Worm (Caenorhabditis elegans) whole organism, L2 larva: ENCODE data around the gene Y41C4A.11.
A peak's percentile ranks its signal among the peaks of the same experiment; 100 is the strongest.

Experiments
- C34F6.9 ChIP-seq: fragments of 150-350 bp; optimal IDR thresholded peaks from 2 replicates; lab custom pipeline; 2014; ENCODE audit warnings: missing biosample characterization, missing genetic modification characterization
- Y55F3AM.14 ChIP-seq: fragments of 200-800 bp; sonication (Bioruptor generic); optimal IDR thresholded peaks from 2 replicates; lab custom pipeline; 2018; ENCODE audit warnings: mild to moderate bottlenecking, missing genetic modification characterization, missing compliant biosample characterization
- ZK546.5 ChIP-seq: sonication (generic microtip); optimal IDR thresholded peaks from 2 replicates; lab custom pipeline; 2017; ENCODE audit warnings: missing biosample characterization, missing genetic modification characterization
- alr-1 ChIP-seq: fragments of 150-350 bp; optimal IDR thresholded peaks from 2 replicates; lab custom pipeline; 2014; ENCODE audit warnings: missing biosample characterization, missing genetic modification characterization
- aly-2 ChIP-seq: fragments of 150-350 bp; optimal IDR thresholded peaks from 2 replicates; lab custom pipeline; 2014; ENCODE audit warnings: missing biosample characterization, missing genetic modification characterization
- ama-1 ChIP-seq: fragments of 150-350 bp; optimal IDR thresholded peaks from 2 replicates; lab custom pipeline; 2018; ENCODE audit warnings: inconsistent platforms
- blmp-1 ChIP-seq: sonication (generic microtip); optimal IDR thresholded peaks from 2 replicates; lab custom pipeline; 2017; ENCODE audit warnings: missing genetic modification characterization, mild to moderate bottlenecking, missing compliant biosample characterization, antibody characterized with exemption, moderate library complexity; ENCODE audit not compliant: insufficient read depth
- ceh-16 ChIP-seq: fragments of 150-350 bp; optimal IDR thresholded peaks from 2 replicates; lab custom pipeline; 2014; ENCODE audit warnings: missing biosample characterization, missing genetic modification characterization
- ceh-82 ChIP-seq: fragments of 150-350 bp; optimal IDR thresholded peaks from 2 replicates; lab custom pipeline; 2014; ENCODE audit warnings: missing biosample characterization, missing genetic modification characterization
- crh-2 ChIP-seq: sonication (generic microtip); optimal IDR thresholded peaks from 2 replicates; lab custom pipeline; 2017; ENCODE audit warnings: missing biosample characterization, missing genetic modification characterization
- dmd-4 ChIP-seq: sonication (generic microtip); optimal IDR thresholded peaks from 2 replicates; lab custom pipeline; 2017; ENCODE audit warnings: missing biosample characterization, missing genetic modification characterization
- egl-27 ChIP-seq: sonication (generic microtip); optimal IDR thresholded peaks from 3 replicates; lab custom pipeline; 2017; ENCODE audit warnings: missing biosample characterization, missing genetic modification reagents, missing genetic modification characterization
- elt-1 ChIP-seq: fragments of 150-350 bp; optimal IDR thresholded peaks from 2 replicates; lab custom pipeline; 2014; ENCODE audit warnings: missing biosample characterization, missing genetic modification characterization
- lin-11 ChIP-seq: fragments of 150-350 bp; sonication (generic microtip); optimal IDR thresholded peaks from 2 replicates; lab custom pipeline; 2014; ENCODE audit warnings: missing biosample characterization, missing genetic modification characterization, inconsistent platforms, mixed read lengths
- lin-13 ChIP-seq: fragments of 150-350 bp; optimal IDR thresholded peaks from 2 replicates; lab custom pipeline; 2014; ENCODE audit warnings: missing biosample characterization, missing genetic modification reagents, missing genetic modification characterization
- lsy-2 ChIP-seq, 2 experiments: fragments of 150-350 bp in 1 of 2; sonication (generic microtip) in 1 of 2; optimal IDR thresholded peaks; 2 replicates each; lab custom pipeline; 2014 to 2017; ENCODE audit warnings: missing biosample characterization in 2 of 2, missing genetic modification characterization in 2 of 2
- mbf-1 ChIP-seq: sonication (generic microtip); optimal IDR thresholded peaks from 2 replicates; lab custom pipeline; 2017; ENCODE audit warnings: missing biosample characterization, missing genetic modification characterization
- nhr-12 ChIP-seq: fragments of 150-350 bp; optimal IDR thresholded peaks from 2 replicates; lab custom pipeline; 2014; ENCODE audit warnings: missing biosample characterization, missing genetic modification characterization
- nhr-129 ChIP-seq: fragments of 150-350 bp; optimal IDR thresholded peaks from 2 replicates; lab custom pipeline; 2014; ENCODE audit warnings: missing biosample characterization, missing genetic modification characterization
- nhr-21 ChIP-seq: fragments of 150-350 bp; optimal IDR thresholded peaks from 2 replicates; lab custom pipeline; 2014; ENCODE audit warnings: missing biosample characterization, missing genetic modification characterization
- nhr-23 ChIP-seq: fragments of 150-350 bp; optimal IDR thresholded peaks from 2 replicates; lab custom pipeline; 2014; ENCODE audit warnings: missing biosample characterization, missing genetic modification reagents, missing genetic modification characterization
- nhr-237 ChIP-seq: fragments of 150-350 bp; optimal IDR thresholded peaks from 2 replicates; lab custom pipeline; 2014; ENCODE audit warnings: missing biosample characterization, missing genetic modification characterization
- nhr-77 ChIP-seq: fragments of 150-350 bp; optimal IDR thresholded peaks from 2 replicates; lab custom pipeline; 2014; ENCODE audit warnings: missing biosample characterization, missing genetic modification characterization
- sem-4 ChIP-seq: fragments of 150-350 bp; optimal IDR thresholded peaks from 2 replicates; lab custom pipeline; 2014; ENCODE audit warnings: missing biosample characterization, missing genetic modification reagents, missing genetic modification characterization
- sma-3 ChIP-seq: sonication (generic microtip); optimal IDR thresholded peaks from 2 replicates; lab custom pipeline; 2016; ENCODE audit warnings: missing genetic modification reagents, missing genetic modification characterization, missing compliant biosample characterization
- sma-9 ChIP-seq, 2 experiments: fragments of 150-350 bp in 1 of 2; sonication (generic microtip) in 1 of 2; optimal IDR thresholded peaks; 2 replicates each; lab custom pipeline; 2014 to 2016; ENCODE audit warnings: missing genetic modification characterization in 2 of 2, mild to moderate bottlenecking in 1 of 2, missing biosample characterization in 1 of 2, missing compliant biosample characterization in 1 of 2, missing genetic modification reagents in 1 of 2, moderate library complexity in 1 of 2
- snpc-4 ChIP-seq: fragments of 150-350 bp; optimal IDR thresholded peaks from 2 replicates; lab custom pipeline; 2014; ENCODE audit warnings: missing biosample characterization, missing genetic modification characterization
- unc-39 ChIP-seq: fragments of 150-350 bp; optimal IDR thresholded peaks from 2 replicates; lab custom pipeline; 2014; ENCODE audit warnings: missing biosample characterization, missing genetic modification characterization
- unc-55 ChIP-seq: fragments of 150-350 bp; sonication (generic microtip); optimal IDR thresholded peaks from 3 replicates; lab custom pipeline; 2014; ENCODE audit warnings: missing biosample characterization, missing genetic modification reagents, missing genetic modification characterization
- unc-62 ChIP-seq: fragments of 150-350 bp; optimal IDR thresholded peaks from 2 replicates; lab custom pipeline; 2014; ENCODE audit warnings: missing biosample characterization, missing genetic modification reagents, missing genetic modification characterization
- zag-1 ChIP-seq: fragments of 150-350 bp; optimal IDR thresholded peaks from 2 replicates; lab custom pipeline; 2014; ENCODE audit warnings: missing biosample characterization, missing genetic modification characterization
- ztf-11 ChIP-seq: sonication (generic microtip); optimal IDR thresholded peaks from 2 replicates; lab custom pipeline; 2017; ENCODE audit warnings: missing biosample characterization, missing genetic modification characterization
- ztf-4 ChIP-seq: fragments of 150-350 bp; optimal IDR thresholded peaks from 2 replicates; lab custom pipeline; 2014; ENCODE audit warnings: missing biosample characterization, missing genetic modification characterization

Y41C4A.11 gene

DNA sequence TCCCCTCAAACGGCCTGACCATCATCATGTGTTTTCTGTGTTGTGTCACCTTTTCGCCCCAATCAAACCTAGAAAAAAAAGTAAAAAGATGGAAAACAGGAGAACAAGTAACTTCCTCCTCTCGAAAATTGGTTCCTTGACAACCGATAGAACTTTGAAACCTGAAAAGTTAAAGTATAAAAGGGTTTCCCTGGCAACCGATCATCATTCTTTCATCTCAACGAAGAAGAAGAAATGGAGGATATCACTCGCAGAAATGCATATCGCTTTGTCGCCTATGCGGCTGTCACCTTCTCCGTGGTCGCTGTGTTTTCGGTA, 15.9 kb upstream of the Y41C4A.11 start, which contains the start of gene col-95:
col-95 (plus strand) TSS at position 219 of the 318 bp plus-strand sequence.
- no peak for TF ChIP-seq lin-11
- TF ChIP-seq nhr-237 (tag; lab: Kevin White, UChicago), result no peak
- TF ChIP-seq dmd-4 (tag; lab: Kevin White, UChicago), result no peak
- no peak for TF ChIP-seq ztf-4
- no peak for TF ChIP-seq ama-1 (lab: Kevin White, UChicago)
- TF ChIP-seq nhr-77, result no peak
- TF ChIP-seq ZK546.5 (tag; lab: Kevin White, UChicago), result no peak

DNA sequence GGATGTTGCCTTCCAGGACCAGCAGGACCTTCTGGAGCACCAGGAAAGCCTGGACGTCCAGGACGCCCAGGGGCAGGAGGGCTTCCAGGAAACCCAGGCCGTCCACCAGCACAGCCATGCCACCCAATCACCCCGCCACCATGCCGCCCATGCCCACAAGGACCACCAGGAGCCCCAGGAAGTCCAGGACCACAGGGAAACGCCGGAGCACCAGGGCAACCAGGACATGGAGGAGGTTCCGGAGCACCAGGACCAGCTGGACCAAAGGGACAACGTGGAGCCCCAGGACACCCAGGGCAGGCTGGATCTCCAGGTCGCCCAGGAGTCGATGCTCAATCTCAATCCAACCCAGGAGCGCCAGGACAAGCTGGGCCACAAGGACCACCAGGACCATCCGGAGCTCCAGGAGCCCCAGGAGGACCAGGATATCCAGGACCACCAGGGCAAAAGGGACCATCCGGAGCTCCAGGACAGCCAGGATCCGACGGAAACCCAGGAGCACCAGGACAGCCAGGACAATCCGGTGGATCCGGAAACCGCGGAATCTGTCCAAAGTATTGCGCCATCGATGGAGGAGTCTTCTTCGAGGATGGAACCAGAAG, 15.2 kb upstream of the Y41C4A.11 start:
- TF ChIP-seq crh-2, result no peak
- no peak for TF ChIP-seq C34F6.9 (tag; lab: Kevin White, UChicago)
- TF ChIP-seq blmp-1, result no peak
- TF ChIP-seq nhr-129 (tag; lab: Kevin White, UChicago), result no peak
- no peak for TF ChIP-seq Y55F3AM.14 (GFP tag; lab: Kevin White, UChicago)
- no peak for TF ChIP-seq lsy-2 (tag; optimal IDR thresholded peaks at IDR 0.05; lab: Kevin White, UChicago)
- no peak for TF ChIP-seq lin-13 (GFP tag; lab: Kevin White, UChicago)
- TF ChIP-seq, all 48 proteins: peak for 0

DNA sequence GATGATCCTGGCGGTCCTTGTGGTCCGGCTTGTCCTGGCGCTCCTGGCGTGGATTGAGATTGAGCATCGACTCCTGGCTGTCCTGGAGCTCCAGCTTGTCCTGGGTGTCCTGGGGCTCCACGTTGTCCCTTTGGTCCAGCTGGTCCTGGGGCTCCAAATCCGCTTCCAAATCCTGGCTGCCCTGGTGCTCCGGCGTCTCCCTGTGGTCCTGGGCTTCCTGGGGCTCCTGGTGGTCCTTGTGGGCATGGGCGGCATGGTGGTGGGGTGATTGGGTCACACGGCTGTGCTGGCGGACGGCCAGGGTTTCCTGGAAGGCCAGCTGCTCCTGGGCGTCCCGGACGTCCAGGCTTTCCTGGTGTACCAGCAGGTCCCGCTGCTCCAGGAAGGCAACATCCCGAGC, 13.7 kb upstream of the Y41C4A.11 start:
- no peak for TF ChIP-seq nhr-237 (tag; lab: Kevin White, UChicago)
- no peak for TF ChIP-seq unc-39 (tag; lab: Kevin White, UChicago)

DNA sequence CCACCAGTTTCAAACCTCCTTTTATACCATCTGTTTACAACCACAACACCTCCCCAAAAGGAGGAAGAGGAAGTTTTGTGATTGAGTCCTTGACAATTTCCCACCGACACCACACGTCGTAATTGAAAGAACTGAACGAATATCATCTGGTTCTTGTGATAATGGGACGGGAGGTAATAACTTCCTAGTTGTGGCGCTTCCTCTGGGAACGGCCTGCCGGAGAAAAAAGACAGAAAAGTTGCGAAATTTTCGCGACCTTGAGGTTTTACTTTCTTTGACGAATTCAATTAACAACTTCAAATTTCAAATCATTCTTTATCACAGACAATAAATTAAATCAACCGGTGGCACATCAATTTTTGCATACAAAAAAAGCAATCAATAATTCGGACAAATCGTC, 13.0 kb upstream of the Y41C4A.11 start, which contains the start of gene col-96:
col-96 (minus strand) TSS at position 101 of the 400 bp plus-strand sequence.
- TF ChIP-seq egl-27 (tag; lab: Kevin White, UChicago), result peak; percentile 49
- TF ChIP-seq nhr-12, result no peak

DNA sequence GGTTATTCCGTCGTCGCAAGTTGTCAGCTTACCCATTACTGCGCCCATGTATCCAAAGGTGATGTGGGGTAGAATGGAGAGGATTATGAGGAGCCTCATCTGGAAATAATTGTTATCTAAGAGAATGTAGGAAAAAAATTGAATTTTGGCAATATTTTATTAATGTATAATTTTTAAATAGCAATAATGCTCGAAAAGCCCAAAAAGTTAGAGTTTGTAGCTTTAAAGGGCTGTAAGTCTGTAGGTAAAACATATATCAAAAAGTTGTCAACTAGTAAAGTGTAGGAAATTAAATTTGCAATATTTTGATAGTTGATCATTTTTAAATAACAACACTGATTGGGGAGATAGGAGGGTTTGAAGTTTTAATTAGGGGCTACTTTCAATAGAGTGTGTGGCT, 10.9 kb upstream of the Y41C4A.11 start, which contains the start of gene Y41C4A.8:
Y41C4A.8 (minus strand) TSS at position 101 of the 400 bp plus-strand sequence.
- TF ChIP-seq sem-4 (tag; lab: Kevin White, UChicago), result no peak
- no peak for TF ChIP-seq lsy-2 (tag; optimal IDR thresholded peaks at IDR 0.05; lab: Kevin White, UChicago)
- no peak for TF ChIP-seq ztf-11 (tag; lab: Kevin White, UChicago)
- TF ChIP-seq nhr-21 (tag; lab: Kevin White, UChicago), result no peak
- TF ChIP-seq aly-2 (tag; lab: Kevin White, UChicago), result no peak
- no peak for TF ChIP-seq ceh-16 (tag; lab: Kevin White, UChicago)
- no peak for TF ChIP-seq C34F6.9 (tag; lab: Kevin White, UChicago)
- TF ChIP-seq zag-1 (tag; lab: Kevin White, UChicago), result no peak
- no peak for TF ChIP-seq lin-11
- TF ChIP-seq sma-9 (GFP tag; optimal IDR thresholded peaks at IDR 0.05; lab: Kevin White, UChicago), result no peak
- no peak for TF ChIP-seq sma-9 (tag; optimal IDR thresholded peaks at IDR 0.05; lab: Kevin White, UChicago)
- no peak for TF ChIP-seq nhr-77
- no peak for TF ChIP-seq egl-27 (tag; lab: Kevin White, UChicago)
- no peak for TF ChIP-seq ZK546.5 (tag; lab: Kevin White, UChicago)

DNA sequence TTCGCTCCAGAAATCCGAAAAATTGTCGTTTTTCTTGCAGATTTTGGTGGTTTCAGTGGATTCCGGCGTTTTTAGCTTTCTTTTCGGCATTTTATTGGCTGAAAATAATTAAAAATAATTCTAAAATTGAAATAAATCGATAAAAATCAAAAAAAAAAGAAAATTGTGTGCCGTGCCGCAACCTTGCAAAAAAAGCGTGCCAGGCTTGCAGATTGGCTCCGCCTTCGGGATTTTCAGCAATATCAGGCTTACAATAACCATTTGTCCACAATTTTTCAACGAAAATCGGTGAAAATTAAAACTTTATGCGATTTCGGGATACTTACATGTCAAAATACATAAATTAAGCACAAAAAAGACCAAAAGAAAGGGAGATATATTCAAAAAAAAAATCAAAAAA, 1.1 kb upstream of the Y41C4A.11 start, which contains the start of gene Y41C4A.9:
Y41C4A.9 (minus strand) TSS at position 98 of the 400 bp plus-strand sequence.
- TF ChIP-seq dmd-4 (tag; lab: Kevin White, UChicago), result no peak
- TF ChIP-seq unc-55 (GFP tag; lab: Kevin White, UChicago), result no peak
- no peak for TF ChIP-seq nhr-21 (tag; lab: Kevin White, UChicago)
- TF ChIP-seq nhr-77, result no peak
- no peak for TF ChIP-seq ceh-82 (tag; lab: Kevin White, UChicago)
- no peak for TF ChIP-seq sma-3 (GFP tag; lab: Kevin White, UChicago)
- no peak for TF ChIP-seq ceh-16 (tag; lab: Kevin White, UChicago)
- TF ChIP-seq unc-39 (tag; lab: Kevin White, UChicago), result no peak
- TF ChIP-seq snpc-4 (tag; lab: Kevin White, UChicago), result no peak
- TF ChIP-seq nhr-237 (tag; lab: Kevin White, UChicago), result no peak
- no peak for TF ChIP-seq unc-62 (GFP tag; lab: Kevin White, UChicago)
- TF ChIP-seq mbf-1 (tag; lab: Kevin White, UChicago), result no peak
- TF ChIP-seq ZK546.5 (tag; lab: Kevin White, UChicago), result no peak
- TF ChIP-seq lin-11, result no peak
- TF ChIP-seq alr-1 (tag; lab: Kevin White, UChicago), result no peak
- TF ChIP-seq elt-1 (tag; lab: Kevin White, UChicago), result no peak
- no peak for TF ChIP-seq nhr-23
